Worm (Caenorhabditis elegans): ENCODE results near the gene nhr-283.
"Not testable (repeated sequence)": the region's sequence is repeated elsewhere in the genome, so short reads cannot be mapped to it uniquely, and the experiment has no call there.

Gene nhr-283

ce11 chrV:15779128-15779729 is 2.7 kb upstream of the nhr-283 start, which contains the start of the genes nhr-285 and irld-52:
nhr-285 (minus strand) TSS chrV:15779228.
irld-52 (plus strand) TSS chrV:15779679.
- TF ChIP-seq ztf-23 (GFP tag; IDR thresholded peaks at IDR 0.05) (no peak), T22C8.4 (GFP tag; IDR thresholded peaks at IDR 0.05) (no peak), med-1 (GFP tag; optimal IDR thresholded peaks at IDR 0.05; ENCODE audit: insufficient read depth) (no peak), tab-1 (GFP tag; IDR thresholded peaks at IDR 0.05) (no peak), klf-2 (GFP tag; conservative IDR thresholded peaks at IDR 0.05) (no peak), cog-1 (tag; optimal IDR thresholded peaks at IDR 0.05) (no peak), ztf-29 (GFP tag; IDR thresholded peaks at IDR 0.05) (no peak), flt-1 (GFP tag; IDR thresholded peaks at IDR 0.05) (no peak), ref-1 (GFP tag; conservative IDR thresholded peaks at IDR 0.05) (no peak)

ce11 chrV:15773941-15774340 is 2.6 kb downstream of the nhr-283 start:
- TF ChIP-seq ref-1 (GFP tag; conservative IDR thresholded peaks at IDR 0.05) = no peak

ce11 chrV:15773141-15773540 is 3.4 kb downstream of the nhr-283 start, which contains the start of gene nhr-60:
nhr-60 (minus strand) TSS chrV:15773241.
- TF ChIP-seq ztf-23 (GFP tag; IDR thresholded peaks at IDR 0.05) = no peak
- no peak for TF ChIP-seq med-1 (GFP tag; optimal IDR thresholded peaks at IDR 0.05; ENCODE audit: insufficient read depth)
- no peak for TF ChIP-seq flt-1 (GFP tag; IDR thresholded peaks at IDR 0.05)
- no peak for TF ChIP-seq T22C8.4 (GFP tag; IDR thresholded peaks at IDR 0.05)
- no peak for TF ChIP-seq klf-2 (GFP tag; conservative IDR thresholded peaks at IDR 0.05)
- no peak for TF ChIP-seq cog-1 (tag; optimal IDR thresholded peaks at IDR 0.05)
- no peak for TF ChIP-seq tab-1 (GFP tag; IDR thresholded peaks at IDR 0.05)
- no peak for TF ChIP-seq ref-1 (GFP tag; conservative IDR thresholded peaks at IDR 0.05)
- no peak for TF ChIP-seq ztf-29 (GFP tag; IDR thresholded peaks at IDR 0.05)

ce11 chrV:15769072-15769471 is 7.5 kb downstream of the nhr-283 start, which contains the start of gene F57A10.4:
F57A10.4 (plus strand) TSS chrV:15769438.
- TF ChIP-seq ztf-23 (GFP tag; IDR thresholded peaks at IDR 0.05) (no peak), klf-2 (GFP tag; conservative IDR thresholded peaks at IDR 0.05) (no peak), tab-1 (GFP tag; IDR thresholded peaks at IDR 0.05) (no peak), T22C8.4 (GFP tag; IDR thresholded peaks at IDR 0.05) (no peak), ref-1 (GFP tag; conservative IDR thresholded peaks at IDR 0.05) (no peak), ztf-29 (GFP tag; IDR thresholded peaks at IDR 0.05) (no peak), med-1 (GFP tag; optimal IDR thresholded peaks at IDR 0.05; ENCODE audit: insufficient read depth) (no peak), flt-1 (GFP tag; IDR thresholded peaks at IDR 0.05) (no peak), cog-1 (tag; optimal IDR thresholded peaks at IDR 0.05) (no peak)

- TF ChIP-seq flt-1 (GFP tag; IDR thresholded peaks at IDR 0.05) (peak; percentile 39; the same call in 1 of the 2 replicates), ref-1 (GFP tag; conservative IDR thresholded peaks at IDR 0.05) (0 out of 2 replicates have a peak, but pooled peaks have one; percentile 11), ztf-23 (GFP tag; IDR thresholded peaks at IDR 0.05) (0 out of 2 replicates have a peak, but pooled peaks have one; percentile 57), tab-1 (GFP tag; IDR thresholded peaks at IDR 0.05) (peak; percentile 75), T22C8.4 (GFP tag; IDR thresholded peaks at IDR 0.05) (peak; percentile 22; the same call in 1 of the 2 replicates)
Measured at ce11 chrV:15767385-15767784, 9.2 kb downstream of the nhr-283 start.

- 0 out of 2 replicates have a peak, but pooled peaks have one; percentile 54 for TF ChIP-seq klf-2 (GFP tag; conservative IDR thresholded peaks at IDR 0.05)
- 0 out of 2 replicates have a peak, but pooled peaks have one; percentile 53 for TF ChIP-seq ztf-23 (GFP tag; IDR thresholded peaks at IDR 0.05)
- peak; percentile 38 for TF ChIP-seq cog-1 (tag; optimal IDR thresholded peaks at IDR 0.05)
- peak; percentile 67; the same call in 1 of the 2 replicates for TF ChIP-seq flt-1 (GFP tag; IDR thresholded peaks at IDR 0.05)
- TF ChIP-seq tab-1 (GFP tag; IDR thresholded peaks at IDR 0.05) = no peak
Measured at ce11 chrV:15766122-15766594, 10.4 kb downstream of the nhr-283 start, which contains the start of the genes haf-3 and F57A10.2. haf-3 (minus strand) TSS chrV:15766172. F57A10.2 (plus strand) TSS chrV:15766575.

ce11 chrV:15758449-15758848 is 18.1 kb downstream of the nhr-283 start, which contains the start of gene str-9:
str-9 (plus strand) TSS chrV:15758749.
- no peak for TF ChIP-seq ref-1 (GFP tag; conservative IDR thresholded peaks at IDR 0.05)
- no peak for TF ChIP-seq ztf-23 (GFP tag; IDR thresholded peaks at IDR 0.05)
- no peak for TF ChIP-seq ztf-29 (GFP tag; IDR thresholded peaks at IDR 0.05)
- TF ChIP-seq med-1 (GFP tag; optimal IDR thresholded peaks at IDR 0.05; ENCODE audit: insufficient read depth) = no peak

ce11 chrV:15757645-15758044 is 18.9 kb downstream of the nhr-283 start:
- TF ChIP-seq tab-1 (GFP tag; IDR thresholded peaks at IDR 0.05) (no peak), ztf-23 (GFP tag; IDR thresholded peaks at IDR 0.05) (no peak), ref-1 (GFP tag; conservative IDR thresholded peaks at IDR 0.05) (no peak), med-1 (GFP tag; optimal IDR thresholded peaks at IDR 0.05; ENCODE audit: insufficient read depth) (no peak), cog-1 (tag; optimal IDR thresholded peaks at IDR 0.05) (no peak), klf-2 (GFP tag; conservative IDR thresholded peaks at IDR 0.05) (no peak), flt-1 (GFP tag; IDR thresholded peaks at IDR 0.05) (no peak), T22C8.4 (GFP tag; IDR thresholded peaks at IDR 0.05) (no peak), ztf-29 (GFP tag; IDR thresholded peaks at IDR 0.05) (no peak)

- not testable (repeated sequence) for TF ChIP-seq med-1 (GFP tag; optimal IDR thresholded peaks at IDR 0.05; ENCODE audit: insufficient read depth); T22C8.4 (GFP tag; IDR thresholded peaks at IDR 0.05); ref-1 (GFP tag; conservative IDR thresholded peaks at IDR 0.05)
Measured at ce11 chrV:15754731-15755130, 21.8 kb downstream of the nhr-283 start, which contains the start of gene str-8. str-8 (plus strand) TSS chrV:15755031.

- not testable (repeated sequence) for TF ChIP-seq med-1 (GFP tag; optimal IDR thresholded peaks at IDR 0.05; ENCODE audit: insufficient read depth); ztf-23 (GFP tag; IDR thresholded peaks at IDR 0.05); T22C8.4 (GFP tag; IDR thresholded peaks at IDR 0.05)
Measured at ce11 chrV:15752941-15753340, 23.6 kb downstream of the nhr-283 start, which contains the start of gene str-5. str-5 (plus strand) TSS chrV:15753241.

All from whole organism, midembryonic.